Worm (Caenorhabditis elegans) whole organism, mixed stage, embryonic: ENCODE data around the gene F19B10.5.

Experiments used
- M03D4.4 ChIP-seq: sonication (generic microtip); optimal IDR thresholded peaks from 2 replicates; lab custom pipeline; 2017; ENCODE audit warnings: mild to moderate bottlenecking, missing genetic modification characterization, missing compliant biosample characterization
- blmp-1 ChIP-seq: fragments of 150-350 bp; optimal IDR thresholded peaks from 2 replicates; lab custom pipeline; 2014; ENCODE audit warnings: missing biosample characterization, missing genetic modification characterization
- ceh-39 ChIP-seq: fragments of 150-350 bp; optimal IDR thresholded peaks from 2 replicates; lab custom pipeline; 2014; ENCODE audit warnings: missing biosample characterization, missing genetic modification characterization
- ceh-43 ChIP-seq: fragments of 200-800 bp; sonication (Bioruptor generic); optimal IDR thresholded peaks from 2 replicates; lab custom pipeline; 2018; ENCODE audit warnings: mild to moderate bottlenecking, missing genetic modification characterization, moderate library complexity, missing compliant biosample characterization
- ceh-83 ChIP-seq: fragments of 200-800 bp; sonication (Bioruptor generic); optimal IDR thresholded peaks from 2 replicates; lab custom pipeline; 2018; ENCODE audit warnings: mild to moderate bottlenecking, missing genetic modification characterization, missing compliant biosample characterization
- ces-1 ChIP-seq: fragments of 150-350 bp; optimal IDR thresholded peaks from 2 replicates; lab custom pipeline; 2014; ENCODE audit warnings: missing biosample characterization, missing genetic modification reagents, missing genetic modification characterization
- cnd-1 ChIP-seq: fragments of 200-800 bp; sonication (Bioruptor generic); optimal IDR thresholded peaks from 2 replicates; lab custom pipeline; 2018; ENCODE audit warnings: mild to moderate bottlenecking, missing genetic modification characterization, missing compliant biosample characterization
- drap-1 ChIP-seq: fragments of 200-800 bp; sonication (Bioruptor generic); optimal IDR thresholded peaks from 3 replicates; lab custom pipeline; 2018; ENCODE audit warnings: mild to moderate bottlenecking, missing genetic modification characterization, missing compliant biosample characterization
- elt-1 ChIP-seq: sonication (generic microtip); optimal IDR thresholded peaks from 2 replicates; lab custom pipeline; 2017; ENCODE audit warnings: missing genetic modification characterization, mild to moderate bottlenecking, missing compliant biosample characterization, antibody characterized with exemption, moderate library complexity, borderline replicate concordance; ENCODE audit not compliant: insufficient read depth
- elt-3 ChIP-seq: fragments of 150-350 bp; optimal IDR thresholded peaks from 2 replicates; lab custom pipeline; 2014; ENCODE audit warnings: missing biosample characterization, missing genetic modification characterization
- flh-1 ChIP-seq: fragments of 200-800 bp; sonication (Bioruptor generic); optimal IDR thresholded peaks from 2 replicates; lab custom pipeline; 2018; ENCODE audit warnings: mild to moderate bottlenecking, missing genetic modification characterization, moderate library complexity, missing compliant biosample characterization
- ham-2 ChIP-seq: fragments of 200-800 bp; sonication (Bioruptor generic); optimal IDR thresholded peaks from 2 replicates; lab custom pipeline; 2018; ENCODE audit warnings: mild to moderate bottlenecking, missing genetic modification characterization, missing compliant biosample characterization
- hlh-1 ChIP-seq: fragments of 150-350 bp; optimal IDR thresholded peaks from 2 replicates; lab custom pipeline; 2014; ENCODE audit warnings: missing biosample characterization, missing genetic modification reagents, missing genetic modification characterization
- lin-13 ChIP-seq: fragments of 150-350 bp; optimal IDR thresholded peaks from 2 replicates; lab custom pipeline; 2014; ENCODE audit warnings: missing biosample characterization, missing genetic modification characterization
- lin-32 ChIP-seq: fragments of 200-800 bp; sonication (Bioruptor generic); optimal IDR thresholded peaks from 2 replicates; lab custom pipeline; 2018; ENCODE audit warnings: mild to moderate bottlenecking, missing genetic modification characterization, missing compliant biosample characterization
- lsy-2 ChIP-seq: fragments of 150-350 bp; optimal IDR thresholded peaks from 2 replicates; lab custom pipeline; 2014; ENCODE audit warnings: missing biosample characterization, missing genetic modification characterization
- mab-5 ChIP-seq: fragments of 150-350 bp; optimal IDR thresholded peaks from 2 replicates; lab custom pipeline; 2014; ENCODE audit warnings: missing biosample characterization, missing genetic modification characterization
- mep-1 ChIP-seq: fragments of 150-350 bp; optimal IDR thresholded peaks from 2 replicates; lab custom pipeline; 2017; ENCODE audit warnings: missing biosample characterization, missing genetic modification reagents, missing genetic modification characterization, inconsistent platforms
- mls-2 ChIP-seq: sonication (generic microtip); optimal IDR thresholded peaks from 2 replicates; lab custom pipeline; 2016; ENCODE audit warnings: mild to moderate bottlenecking, missing genetic modification characterization, moderate library complexity, missing compliant biosample characterization
- nhr-12 ChIP-seq: fragments of 150-350 bp; optimal IDR thresholded peaks from 2 replicates; lab custom pipeline; 2014; ENCODE audit warnings: missing biosample characterization, missing genetic modification characterization
- nhr-2 ChIP-seq: fragments of 150-350 bp; optimal IDR thresholded peaks from 2 replicates; lab custom pipeline; 2014; ENCODE audit warnings: missing biosample characterization, missing genetic modification characterization
- nhr-237 ChIP-seq: fragments of 150-350 bp; optimal IDR thresholded peaks from 2 replicates; lab custom pipeline; 2014; ENCODE audit warnings: missing biosample characterization, missing genetic modification characterization
- nhr-28 ChIP-seq: fragments of 150-350 bp; optimal IDR thresholded peaks from 2 replicates; lab custom pipeline; 2014; ENCODE audit warnings: missing biosample characterization, missing genetic modification characterization
- nhr-76 ChIP-seq: sonication (generic microtip); optimal IDR thresholded peaks from 2 replicates; lab custom pipeline; 2017; ENCODE audit warnings: missing biosample characterization, missing genetic modification characterization
- pha-4 ChIP-seq: fragments of 150-350 bp; optimal IDR thresholded peaks from 2 replicates; lab custom pipeline; 2018; ENCODE audit warnings: missing biosample characterization, missing genetic modification reagents, missing genetic modification characterization
- sem-2 ChIP-seq: fragments of 200-800 bp; sonication (Bioruptor generic); optimal IDR thresholded peaks from 2 replicates; lab custom pipeline; 2018; ENCODE audit warnings: mild to moderate bottlenecking, missing genetic modification characterization, missing compliant biosample characterization
- snpc-4 ChIP-seq: fragments of 150-350 bp; optimal IDR thresholded peaks from 2 replicates; lab custom pipeline; 2014; ENCODE audit warnings: missing biosample characterization, missing genetic modification characterization
- sptf-1 ChIP-seq: sonication (generic microtip); optimal IDR thresholded peaks from 2 replicates; lab custom pipeline; 2017; ENCODE audit warnings: mild to moderate bottlenecking, missing genetic modification characterization, moderate library complexity, missing compliant biosample characterization
- unc-39 ChIP-seq: fragments of 150-350 bp; optimal IDR thresholded peaks from 2 replicates; lab custom pipeline; 2014; ENCODE audit warnings: missing biosample characterization, missing genetic modification characterization
- zip-8 ChIP-seq: fragments of 150-350 bp; optimal IDR thresholded peaks from 2 replicates; lab custom pipeline; 2014; ENCODE audit warnings: missing biosample characterization, missing genetic modification characterization
- ztf-11 ChIP-seq: fragments of 150-350 bp; optimal IDR thresholded peaks from 2 replicates; lab custom pipeline; 2014; ENCODE audit warnings: missing biosample characterization, missing genetic modification characterization

F19B10.5 gene

DNA sequence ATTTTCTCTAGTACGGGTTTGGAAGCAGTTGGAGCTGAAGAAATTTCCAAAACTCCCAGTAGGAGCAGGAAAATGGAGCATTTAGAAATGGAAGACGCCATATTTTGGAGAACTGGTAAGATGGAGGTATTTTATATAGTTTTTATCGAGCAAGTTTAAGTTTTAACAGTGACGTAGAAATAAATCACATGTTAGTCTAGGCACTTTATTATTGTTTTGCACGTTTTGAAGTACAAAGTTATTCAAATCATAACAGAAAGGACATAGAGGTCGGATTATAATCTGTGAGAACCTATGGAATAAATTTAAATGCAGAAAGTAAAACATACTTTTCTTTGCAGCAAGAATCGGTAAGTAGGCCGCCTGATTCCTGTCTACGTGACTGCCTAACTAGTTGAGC, 8.3 kb downstream of the F19B10.5 start, which contains the start of gene F19B10.6:
F19B10.6 (minus strand) TSS at position 101 of the 400 bp plus-strand sequence.
- TF ChIP-seq ceh-39 (tag; lab: Kevin White, UChicago) (no peak), nhr-28 (no peak), drap-1 (GFP tag; lab: Kevin White, UChicago) (no peak)

DNA sequence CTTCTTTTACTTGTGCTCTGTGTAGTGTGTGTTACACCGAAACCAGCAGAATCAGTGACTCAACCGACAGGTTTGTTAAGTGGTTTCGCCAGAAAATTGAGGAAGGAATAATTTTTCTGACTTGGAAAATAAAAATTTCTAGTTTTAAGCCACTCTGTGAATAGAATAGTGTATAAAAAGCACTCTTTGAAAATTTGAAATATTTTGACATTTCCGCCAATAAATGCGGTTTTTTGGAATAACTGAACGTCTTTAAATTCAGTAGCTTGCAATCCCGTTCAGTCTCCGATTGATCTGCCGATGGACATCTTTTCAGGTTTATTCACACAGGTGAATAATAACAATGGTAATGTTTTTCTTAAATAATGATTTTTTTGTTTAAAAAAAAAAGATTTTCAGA, 9.0 kb downstream of the F19B10.5 start, which contains the start of gene F19B10.3:
F19B10.3 (plus strand) TSS at position 301 of the 400 bp plus-strand sequence.
- TF ChIP-seq sptf-1 (tag; lab: Kevin White, UChicago) (no peak), ham-2 (GFP tag; lab: Kevin White, UChicago) (no peak), ceh-83 (GFP tag; lab: Kevin White, UChicago) (no peak), hlh-1 (tag; lab: Kevin White, UChicago) (no peak), cnd-1 (no peak), zip-8 (no peak), sem-2 (no peak), flh-1 (GFP tag; lab: Kevin White, UChicago) (no peak), blmp-1 (tag; lab: Kevin White, UChicago) (no peak), nhr-76 (tag; lab: Kevin White, UChicago) (no peak), snpc-4 (no peak), mls-2 (tag; lab: Kevin White, UChicago) (no peak), elt-3 (tag; lab: Kevin White, UChicago) (no peak), lin-32 (GFP tag; lab: Kevin White, UChicago) (no peak), ceh-43 (no peak), mep-1 (tag; lab: Kevin White, UChicago) (no peak), nhr-2 (tag; lab: Kevin White, UChicago) (no peak), ces-1 (GFP tag; lab: Kevin White, UChicago) (no peak)

DNA sequence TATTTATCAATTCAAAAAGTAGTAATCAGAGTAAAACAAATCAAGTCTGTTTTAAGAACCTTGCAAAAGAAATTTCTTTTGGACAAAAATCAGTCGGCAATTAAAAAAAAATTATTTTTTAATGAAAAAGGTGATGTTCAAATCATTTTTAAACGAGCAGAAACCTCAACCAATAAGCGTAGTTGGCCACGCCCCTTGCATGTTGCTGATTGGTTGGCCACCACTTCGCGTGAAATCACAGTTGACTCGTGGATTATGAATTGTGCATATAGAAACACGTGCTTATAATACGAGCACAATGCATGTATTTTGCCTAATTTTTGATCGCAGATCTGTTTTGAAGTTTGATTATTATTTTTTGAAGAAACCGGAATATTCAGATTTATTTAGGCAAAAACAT, 9.7 kb downstream of the F19B10.5 start:
- TF ChIP-seq blmp-1 (tag; lab: Kevin White, UChicago) = no peak
- TF ChIP-seq unc-39 (tag; lab: Kevin White, UChicago) = no peak
- TF ChIP-seq ces-1 (GFP tag; lab: Kevin White, UChicago) = no peak
- no peak for TF ChIP-seq lsy-2 (tag; lab: Kevin White, UChicago)
- no peak for TF ChIP-seq lin-13 (tag; lab: Kevin White, UChicago)
- TF ChIP-seq snpc-4 = no peak
- TF ChIP-seq hlh-1 (tag; lab: Kevin White, UChicago) = no peak
- TF ChIP-seq sem-2 = no peak
- no peak for TF ChIP-seq ztf-11 (tag; lab: Kevin White, UChicago)
- TF ChIP-seq nhr-2 (tag; lab: Kevin White, UChicago) = no peak
- TF ChIP-seq nhr-12 (tag; lab: Kevin White, UChicago) = no peak

DNA sequence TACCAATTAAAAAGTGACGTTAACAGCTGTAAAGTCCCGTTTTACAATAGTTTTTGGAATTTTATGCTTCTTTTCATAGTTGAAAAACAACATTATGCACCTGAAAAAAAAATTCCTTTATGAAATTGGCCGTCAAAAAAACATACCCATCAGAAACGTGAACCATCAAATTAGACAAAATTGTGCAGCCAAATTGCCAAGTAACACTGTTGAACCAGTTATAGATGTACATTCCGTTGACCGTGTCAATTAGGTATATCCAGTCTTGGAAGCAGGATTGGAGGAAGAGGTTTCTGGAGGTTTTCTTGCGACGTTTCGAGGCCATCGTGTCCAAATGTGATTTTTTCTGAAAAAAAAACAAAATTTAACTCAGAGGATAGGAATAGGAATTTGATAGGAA, 13.8 kb downstream of the F19B10.5 start, which contains the start of gene srx-97:
srx-97 (minus strand) TSS at position 101 of the 400 bp plus-strand sequence.
- TF ChIP-seq ceh-39 (tag; lab: Kevin White, UChicago) (no peak), nhr-76 (tag; lab: Kevin White, UChicago) (no peak), pha-4 (tag; lab: Kevin White, UChicago) (no peak), mab-5 (tag; lab: Kevin White, UChicago) (no peak), sem-2 (no peak), cnd-1 (no peak), nhr-28 (no peak), elt-3 (tag; lab: Kevin White, UChicago) (no peak), nhr-2 (tag; lab: Kevin White, UChicago) (no peak), mls-2 (tag; lab: Kevin White, UChicago) (no peak), nhr-237 (tag; lab: Kevin White, UChicago) (no peak), lin-13 (tag; lab: Kevin White, UChicago) (no peak), blmp-1 (tag; lab: Kevin White, UChicago) (no peak), flh-1 (GFP tag; lab: Kevin White, UChicago) (no peak), nhr-12 (tag; lab: Kevin White, UChicago) (no peak), elt-1 (tag; lab: Kevin White, UChicago) (no peak), M03D4.4 (tag; lab: Kevin White, UChicago) (no peak), ham-2 (GFP tag; lab: Kevin White, UChicago) (no peak)

DNA sequence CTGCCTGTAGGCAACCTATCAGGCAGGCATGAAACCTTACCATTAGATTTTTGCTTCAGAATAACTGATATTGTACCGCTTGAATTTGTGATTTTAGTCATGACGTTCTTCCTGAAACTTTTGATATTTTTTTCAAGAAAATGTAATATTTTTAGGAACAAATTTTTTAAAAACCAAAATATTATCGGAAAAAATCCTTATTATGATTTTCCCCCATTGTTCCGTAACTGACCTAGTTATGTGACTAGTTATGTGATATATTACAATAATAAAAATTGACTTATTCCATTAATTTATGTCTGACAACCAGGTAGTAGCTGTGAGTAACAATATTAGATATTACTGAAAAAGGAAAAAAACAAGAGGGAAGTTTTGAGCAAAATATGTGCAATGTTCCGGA, 15.5 kb downstream of the F19B10.5 start, which contains the start of gene srx-98:
srx-98 (minus strand) TSS at position 101 of the 400 bp plus-strand sequence.
- TF ChIP-seq ceh-39 (tag; lab: Kevin White, UChicago) = no peak
- no peak for TF ChIP-seq mab-5 (tag; lab: Kevin White, UChicago)
- no peak for TF ChIP-seq flh-1 (GFP tag; lab: Kevin White, UChicago)
- no peak for TF ChIP-seq pha-4 (tag; lab: Kevin White, UChicago)
